Fruit fly (Drosophila melanogaster) whole organism, larva: ENCODE measurements around the gene CG2816.
A peak's percentile ranks its signal among the peaks of the same experiment; 100 is the strongest.

Source experiments
- noc ChIP-seq: fragments of 200-800 bp; sonication (Bioruptor generic); optimal IDR thresholded peaks from 3 replicates; lab custom pipeline; 2019; ENCODE audit warnings: missing biosample characterization, mild to moderate bottlenecking, missing genetic modification characterization, moderate library complexity

CG2816 gene

dm6 chr2L:3703260-3703659 lies at the start of gene CG2816:
CG2816 (plus strand) TSS chr2L:3703659.
- TF ChIP-seq noc (tag; lab: Kevin White, UChicago) = peak; percentile 94

- TF ChIP-seq noc (tag; lab: Kevin White, UChicago) = no peak
Observed at dm6 chr2L:3654956-3655618, 48.4 kb upstream of the CG2816 start.

dm6 chr2L:3655698-3656105 lies 47.8 kb upstream of the CG2816 start:
- TF ChIP-seq noc (tag; lab: Kevin White, UChicago) = peak; percentile 100

dm6 chr2L:3656667-3657066 lies 46.8 kb upstream of the CG2816 start, which contains the start of gene for:
for (minus strand) TSS chr2L:3656953.
- no peak for TF ChIP-seq noc (tag; lab: Kevin White, UChicago)

dm6 chr2L:3657349-3658142 lies 45.9 kb upstream of the CG2816 start:
- TF ChIP-seq noc (tag; lab: Kevin White, UChicago) = no peak

- no peak for TF ChIP-seq noc (tag; lab: Kevin White, UChicago)
Observed at dm6 chr2L:3662307-3662795, 41.1 kb upstream of the CG2816 start, which contains the start of gene Drgx. Drgx (plus strand) TSS chr2L:3662745.

dm6 chr2L:3668451-3668850 lies 35.0 kb upstream of the CG2816 start, which contains the start of gene Sfp24Ba:
Sfp24Ba (minus strand) TSS chr2L:3668551.
- no peak for TF ChIP-seq noc (tag; lab: Kevin White, UChicago)

dm6 chr2L:3669034-3669433 lies 34.4 kb upstream of the CG2816 start, which contains the start of gene Sfp24Bd:
Sfp24Bd (minus strand) TSS chr2L:3669134.
- TF ChIP-seq noc (tag; lab: Kevin White, UChicago) = no peak

- no peak for TF ChIP-seq noc (tag; lab: Kevin White, UChicago)
Observed at dm6 chr2L:3669675-3670074, 33.8 kb upstream of the CG2816 start, which contains the start of gene Sfp24Bb. Sfp24Bb (minus strand) TSS chr2L:3669775.

dm6 chr2L:3670481-3670880 lies 33.0 kb upstream of the CG2816 start, which contains the start of gene Sfp24Bc:
Sfp24Bc (minus strand) TSS chr2L:3670581.
- no peak for TF ChIP-seq noc (tag; lab: Kevin White, UChicago)

- no peak for TF ChIP-seq noc (tag; lab: Kevin White, UChicago)
Observed at dm6 chr2L:3675770-3676169, 27.7 kb upstream of the CG2816 start.

dm6 chr2L:3681338-3681737 lies 22.1 kb upstream of the CG2816 start:
- TF ChIP-seq noc (tag; lab: Kevin White, UChicago) = no peak

- TF ChIP-seq noc (tag; lab: Kevin White, UChicago) = no peak
Observed at dm6 chr2L:3682489-3682888, 21.0 kb upstream of the CG2816 start.

- TF ChIP-seq noc (tag; lab: Kevin White, UChicago) = no peak
Observed at dm6 chr2L:3685139-3685851, 18.2 kb upstream of the CG2816 start.

dm6 chr2L:3692466-3692865 lies 11.0 kb upstream of the CG2816 start, which contains the start of gene CG16704:
CG16704 (minus strand) TSS chr2L:3692587.
- no peak for TF ChIP-seq noc (tag; lab: Kevin White, UChicago)
